Fruit fly (Drosophila melanogaster): ENCODE measurements around the gene Arp10.

Gene Arp10

dm6 chrX:19645873-19646541 lies at the start of gene Arp10:
TSS of gene Arp10 (minus strand) at chrX:19646176.
- no peak for TF ChIP-seq CG17801 (GFP tag; optimal IDR thresholded peaks at IDR 0.05; ENCODE audit: partially characterized antibody)

DNA sequence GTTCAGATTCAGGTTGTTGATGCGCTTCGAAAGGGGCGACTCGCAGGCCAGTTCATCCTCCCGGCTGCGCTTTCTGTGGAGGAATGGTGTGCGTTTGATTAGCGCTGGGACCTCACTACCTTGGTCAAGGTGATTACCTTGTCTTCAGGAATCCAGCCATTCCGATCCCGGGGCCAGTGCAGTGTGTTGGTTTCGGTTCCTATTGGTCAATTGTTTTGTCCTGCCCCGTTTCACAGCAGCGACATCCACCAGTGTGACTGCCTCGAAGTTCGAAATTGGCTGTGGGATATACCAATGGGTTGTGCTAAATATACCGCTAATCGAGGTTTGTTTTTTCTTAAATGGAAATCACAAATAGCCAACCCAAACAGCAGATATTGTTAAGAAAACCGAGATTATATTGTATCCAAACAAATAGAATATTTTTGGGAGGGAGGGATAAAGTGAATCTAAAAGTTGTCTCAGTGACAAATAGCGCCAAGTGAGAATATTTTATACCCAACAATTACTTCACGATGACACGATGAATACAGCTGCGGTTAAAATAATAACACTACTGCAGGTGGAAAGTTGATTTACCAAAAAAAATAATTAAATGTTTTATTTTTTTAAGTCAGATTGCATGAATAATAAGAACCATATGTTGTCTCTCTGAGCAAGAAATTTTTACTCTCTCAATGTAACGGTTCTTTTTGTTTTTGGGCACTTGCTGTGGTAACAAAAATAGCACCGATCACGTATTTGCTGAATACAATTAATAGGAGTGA lies 49.0 kb upstream of the Arp10 start, which contains the start of gene CG14229:
TSS of gene CG14229 (minus strand) at position 459 of the 767 bp plus-strand sequence.
- no peak for TF ChIP-seq CG17801 (GFP tag; optimal IDR thresholded peaks at IDR 0.05; ENCODE audit: partially characterized antibody)

DNA sequence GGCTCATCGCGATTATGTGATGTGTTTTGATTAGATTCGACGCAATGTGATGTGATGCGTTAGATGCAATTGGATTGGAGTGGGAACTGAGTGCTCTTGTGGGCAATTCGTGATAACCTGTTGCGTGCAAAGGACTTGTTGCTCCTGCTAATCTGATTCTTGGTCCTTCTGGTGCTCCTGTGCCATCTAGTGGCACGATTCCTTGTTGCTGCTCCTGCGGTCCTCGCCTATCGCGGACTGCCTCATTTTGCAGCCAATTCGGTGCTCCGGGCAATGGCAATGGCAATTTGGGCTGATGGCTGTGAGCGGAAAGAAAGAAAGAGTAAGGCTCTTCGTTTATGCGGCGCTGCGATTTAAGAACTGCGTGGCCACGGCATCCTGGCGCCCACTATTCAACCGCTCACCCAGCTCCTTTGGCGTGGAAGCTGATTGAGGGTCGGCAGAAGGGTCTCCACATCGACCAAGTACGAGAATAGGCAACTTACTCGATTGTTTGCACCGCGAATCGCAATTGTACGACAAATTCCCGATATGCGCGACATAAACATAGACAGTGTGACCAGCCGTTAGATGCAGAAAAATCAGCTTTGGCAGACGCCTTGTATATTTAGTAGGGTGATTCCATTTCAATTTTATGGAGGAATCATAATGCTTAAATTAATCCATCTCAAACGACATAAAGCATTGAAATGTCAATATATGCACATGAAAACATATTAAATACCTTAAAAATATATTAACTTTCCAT lies 47.1 kb upstream of the Arp10 start, which contains the start of gene Mer:
TSS of gene Mer (minus strand) at position 550 of the 748 bp plus-strand sequence.
- peak; percentile 85 for TF ChIP-seq CG17801 (GFP tag; optimal IDR thresholded peaks at IDR 0.05; ENCODE audit: partially characterized antibody)

DNA sequence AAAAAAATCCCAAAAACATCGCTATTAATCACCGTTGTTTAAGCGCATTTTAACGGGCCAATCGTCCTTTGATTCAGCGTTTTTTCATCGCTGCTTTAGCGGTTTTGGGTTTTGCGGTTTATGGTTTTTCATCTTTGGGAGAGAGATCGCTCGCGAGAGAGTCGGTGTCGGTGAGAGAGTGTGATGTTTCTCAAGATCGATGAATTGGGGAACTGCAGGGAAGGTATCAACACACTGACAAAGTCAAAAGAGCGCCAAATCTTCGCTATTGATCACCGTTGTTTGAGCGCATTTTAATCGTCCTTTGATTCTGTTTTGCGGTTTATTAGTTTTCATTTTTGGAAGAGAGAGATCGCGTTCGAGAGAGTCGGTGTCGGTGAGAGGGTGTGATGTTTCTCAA lies 44.1 kb upstream of the Arp10 start:
- no peak for TF ChIP-seq CG17801 (GFP tag; optimal IDR thresholded peaks at IDR 0.05; ENCODE audit: partially characterized antibody)

DNA sequence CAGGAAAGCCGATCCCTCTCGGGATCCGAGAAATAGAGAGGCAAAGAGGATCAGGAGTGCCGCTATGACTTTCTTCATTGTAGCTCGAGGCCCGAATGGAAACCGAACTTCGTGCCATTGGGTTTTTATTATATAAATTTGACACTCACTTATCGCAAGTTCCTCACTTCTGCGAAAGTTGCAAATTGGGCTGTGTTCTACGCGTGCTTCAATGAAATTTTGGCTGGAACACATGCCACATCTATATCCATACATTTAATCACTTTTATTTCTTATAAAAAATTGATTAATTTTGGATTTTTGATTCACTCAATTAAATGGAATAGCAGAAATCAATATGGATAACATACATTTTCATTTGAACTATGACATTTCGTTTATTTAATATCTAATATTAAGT lies 42.9 kb upstream of the Arp10 start, which contains the start of gene CG14227:
TSS of gene CG14227 (minus strand) at position 101 of the 400 bp plus-strand sequence.
- TF ChIP-seq CG17801 (GFP tag; optimal IDR thresholded peaks at IDR 0.05; ENCODE audit: partially characterized antibody): no peak

DNA sequence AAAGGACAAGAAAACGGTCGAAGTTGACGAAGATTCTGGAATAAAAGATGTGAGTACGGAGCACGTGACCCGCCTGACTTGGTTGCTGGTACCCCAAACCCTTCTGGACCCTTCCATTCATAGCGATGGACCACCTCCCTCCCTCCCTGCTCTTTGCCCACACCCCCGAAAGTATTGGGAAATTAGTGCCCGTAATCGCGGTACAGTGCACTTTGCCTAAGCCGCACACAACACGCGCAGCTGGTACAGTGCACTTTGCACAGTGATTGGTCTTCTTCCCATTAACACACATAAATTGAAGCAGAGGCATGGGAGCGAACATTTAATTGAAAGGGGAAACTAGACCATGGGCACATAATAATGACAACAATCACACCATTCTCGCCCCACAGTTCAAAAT lies 38.1 kb upstream of the Arp10 start:
- TF ChIP-seq CG17801 (GFP tag; optimal IDR thresholded peaks at IDR 0.05; ENCODE audit: partially characterized antibody): no peak

dm6 chrX:19683040-19683875 lies 37.3 kb upstream of the Arp10 start, which contains the start of the genes dome and Ubqn:
TSS of gene dome (minus strand) at chrX:19683518.
TSS of gene Ubqn (plus strand) at chrX:19683808.
- peak; percentile 62 for TF ChIP-seq CG17801 (GFP tag; optimal IDR thresholded peaks at IDR 0.05; ENCODE audit: partially characterized antibody)

- TF ChIP-seq CG17801 (GFP tag; optimal IDR thresholded peaks at IDR 0.05; ENCODE audit: partially characterized antibody): no peak
These were observed 33.2 kb upstream of the Arp10 start for dm6 chrX:19679207-19679606.

dm6 chrX:19675662-19676061 lies 29.7 kb upstream of the Arp10 start, which contains the start of gene et:
TSS of gene et (minus strand) at chrX:19675891.
- TF ChIP-seq CG17801 (GFP tag; optimal IDR thresholded peaks at IDR 0.05; ENCODE audit: partially characterized antibody): no peak

- TF ChIP-seq CG17801 (GFP tag; optimal IDR thresholded peaks at IDR 0.05; ENCODE audit: partially characterized antibody): peak; percentile 93
These were observed 22.4 kb upstream of the Arp10 start for dm6 chrX:19668405-19668804.

DNA sequence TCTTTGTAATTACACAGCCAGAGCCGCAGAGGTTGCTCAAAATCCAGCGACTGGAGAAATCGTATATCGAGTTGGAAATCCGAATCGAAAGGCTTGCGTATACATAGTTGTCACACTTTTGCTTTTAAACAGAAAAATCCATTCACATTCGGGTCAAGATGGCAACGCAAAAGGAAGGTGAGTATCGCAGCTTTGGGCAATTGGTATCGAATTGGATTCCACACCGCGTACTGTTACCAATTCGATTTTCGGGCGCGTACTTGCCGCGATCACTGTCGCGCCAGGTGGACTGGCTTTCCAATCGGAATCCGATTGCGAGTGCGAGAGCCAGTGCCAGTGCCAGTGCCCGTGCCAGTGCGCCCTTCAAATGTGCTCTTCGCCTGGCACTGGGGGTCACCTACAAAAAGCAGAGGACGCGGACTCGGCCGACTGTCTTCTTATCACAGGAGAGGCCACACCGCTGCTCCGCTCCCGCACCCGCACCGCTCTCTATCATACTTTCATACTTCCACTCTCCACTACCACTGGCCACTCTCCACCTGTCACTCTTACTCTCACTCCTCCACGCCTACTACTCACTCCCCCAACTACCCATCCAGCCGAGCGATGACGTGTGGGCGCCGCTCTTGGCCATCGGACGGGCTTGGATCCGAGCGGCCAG lies 21.6 kb upstream of the Arp10 start:
- no peak for TF ChIP-seq CG17801 (GFP tag; optimal IDR thresholded peaks at IDR 0.05; ENCODE audit: partially characterized antibody)

- TF ChIP-seq CG17801 (GFP tag; optimal IDR thresholded peaks at IDR 0.05; ENCODE audit: partially characterized antibody): peak; percentile 69
These were observed 21.0 kb upstream of the Arp10 start, which contains the start of gene Zw for dm6 chrX:19666991-19667409. TSS of gene Zw (plus strand) at chrX:19667252.

DNA sequence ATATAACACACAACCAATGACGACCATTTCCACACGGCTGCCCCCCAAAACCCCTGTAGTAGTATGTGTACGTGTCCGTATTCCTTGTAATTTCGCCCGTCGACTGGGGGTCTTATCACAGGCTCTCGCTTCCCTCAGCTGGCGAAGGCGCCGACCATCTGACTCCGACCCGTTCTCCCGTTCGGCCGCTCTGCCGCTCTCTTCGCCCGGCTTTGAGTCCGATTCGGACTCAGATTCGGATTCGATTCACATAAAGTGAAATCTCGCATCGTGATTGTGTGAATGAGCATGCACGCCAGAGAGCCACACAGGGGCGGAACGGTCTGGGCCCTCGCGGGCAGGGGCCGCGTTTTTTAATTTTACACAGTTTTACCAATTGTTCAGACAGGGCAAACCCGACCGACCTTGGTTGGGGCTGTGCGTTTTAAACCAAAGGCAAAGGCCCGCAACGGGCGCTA lies 19.7 kb upstream of the Arp10 start:
- peak; percentile 13 for TF ChIP-seq CG17801 (GFP tag; optimal IDR thresholded peaks at IDR 0.05; ENCODE audit: partially characterized antibody)
